Worm (Caenorhabditis elegans): ENCODE measurements around the gene dmsr-14.

ce11 chrV:6811863-6812262 lies 5.2 kb downstream of the dmsr-14 start:
- TF ChIP-seq med-1 (GFP tag; optimal IDR thresholded peaks at IDR 0.05; ENCODE audit: insufficient read depth) = no peak
- no peak for TF ChIP-seq ztf-23 (GFP tag; IDR thresholded peaks at IDR 0.05)
